Fruit fly (Drosophila melanogaster): ENCODE results near the gene Atg4b.
A peak's percentile ranks its signal among the peaks of the same experiment; 100 is the strongest.

The Atg4b gene

DNA sequence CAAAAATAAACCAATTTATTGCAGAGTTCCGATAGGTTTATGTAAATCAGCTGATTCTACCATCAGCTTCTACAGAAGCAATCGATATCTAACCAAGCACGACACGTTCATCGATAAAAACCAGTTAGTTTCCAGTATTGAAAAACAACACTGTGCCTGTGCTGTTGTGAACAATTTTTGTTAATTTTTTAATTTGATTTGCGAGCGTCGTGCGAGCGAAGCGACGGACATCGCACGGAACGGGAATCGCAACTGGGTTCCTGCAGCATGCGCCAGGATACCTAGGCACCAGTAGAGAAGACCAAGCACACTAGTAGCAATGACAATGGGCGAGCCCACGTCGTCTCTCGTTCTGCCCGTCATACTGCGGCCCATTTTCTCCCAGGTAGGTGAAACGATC lies 15.1 kb upstream of the Atg4b start, which contains the start of the genes Ccm3 and CG6136 (continued):
- TF ChIP-seq crol (GFP tag; IDR thresholded peaks at IDR 0.05) = no peak
- TF ChIP-seq hth (optimal IDR thresholded peaks at IDR 0.05) = no peak
- no peak for TF ChIP-seq Hr78 (GFP tag; optimal IDR thresholded peaks at IDR 0.05)
- no peak for TF ChIP-seq ase (GFP tag; IDR thresholded peaks at IDR 0.05)
- peak; percentile 88 for TF ChIP-seq CG16813 (GFP tag; IDR thresholded peaks at IDR 0.05; ENCODE audit: partially characterized antibody)
- TF ChIP-seq CG10543 (GFP tag; optimal IDR thresholded peaks at IDR 0.05) = no peak
- peak; percentile 75 for TF ChIP-seq Dbx (GFP tag; IDR thresholded peaks at IDR 0.05)
- TF ChIP-seq ham (GFP tag; IDR thresholded peaks at IDR 0.05) = no peak
- TF ChIP-seq corto (GFP tag; optimal IDR thresholded peaks at IDR 0.05) = no peak
- peak; percentile 56; the same call in 1 of the 2 replicates for TF ChIP-seq slbo (GFP tag; IDR thresholded peaks at IDR 0.05)
- TF ChIP-seq CG10654 (GFP tag; optimal IDR thresholded peaks at IDR 0.05) = peak; percentile 21
- TF ChIP-seq toy (GFP tag; IDR thresholded peaks at IDR 0.05) = no peak
- TF ChIP-seq PHDP (tag; optimal IDR thresholded peaks at IDR 0.05) = peak; percentile 28
- TF ChIP-seq gsb (GFP tag; IDR thresholded peaks at IDR 0.05) = 0 out of 2 replicates have a peak, but pooled peaks have one; percentile 30
- peak; percentile 77 for TF ChIP-seq CG2129 (GFP tag; IDR thresholded peaks at IDR 0.05; ENCODE audit: partially characterized antibody)
- no peak for TF ChIP-seq NC2α (GFP tag; optimal IDR thresholded peaks at IDR 0.05)
- TF ChIP-seq Oaz (GFP tag; IDR thresholded peaks at IDR 0.05) = no peak
- peak; percentile 91 for TF ChIP-seq HLH4C (GFP tag; IDR thresholded peaks at IDR 0.05; ENCODE audit: partially characterized antibody)
- TF ChIP-seq Hr39 (optimal IDR thresholded peaks at IDR 0.05) = peak; percentile 64
- TF ChIP-seq Dll (GFP tag; IDR thresholded peaks at IDR 0.05; ENCODE audit: partially characterized antibody) = peak; percentile 91
- TF ChIP-seq Max (GFP tag; optimal IDR thresholded peaks at IDR 0.05) = peak; percentile 59
- TF ChIP-seq CG8290 (GFP tag; optimal IDR thresholded peaks at IDR 0.05) = no peak
- TF ChIP-seq CG8290 (tag; optimal IDR thresholded peaks at IDR 0.05) = peak in 1 of 2 experiments; percentile 69
- no peak for TF ChIP-seq ken (GFP tag; IDR thresholded peaks at IDR 0.05)
- TF ChIP-seq Poxn (GFP tag; IDR thresholded peaks at IDR 0.05) = no peak
- TF ChIP-seq CG17186 (GFP tag; optimal IDR thresholded peaks at IDR 0.05) = peak; percentile 52
- peak; percentile 44; the same call in 1 of the 2 replicates for TF ChIP-seq CG11247 (GFP tag; IDR thresholded peaks at IDR 0.05)
- no peak for TF ChIP-seq pum (GFP tag; optimal IDR thresholded peaks at IDR 0.05)
- TF ChIP-seq nerfin-1 (tag; optimal IDR thresholded peaks at IDR 0.05) = peak; percentile 4
- TF ChIP-seq CG18764 (GFP tag; optimal IDR thresholded peaks at IDR 0.05) = peak; percentile 10
- peak; percentile 12 for TF ChIP-seq shn (GFP tag; optimal IDR thresholded peaks at IDR 0.05)
- no peak for TF ChIP-seq tio (GFP tag; optimal IDR thresholded peaks at IDR 0.05)
- peak; percentile 64 for TF ChIP-seq Myb (GFP tag; optimal IDR thresholded peaks at IDR 0.05)
- peak; percentile 86 for TF ChIP-seq hb (GFP tag; IDR thresholded peaks at IDR 0.05; ENCODE audit: partially characterized antibody)
- no peak for TF ChIP-seq Nf-YB (GFP tag; optimal IDR thresholded peaks at IDR 0.05)
- TF ChIP-seq CG14710 (tag; optimal IDR thresholded peaks at IDR 0.05) = peak; percentile 38
- no peak for TF ChIP-seq CG31388 (GFP tag; optimal IDR thresholded peaks at IDR 0.05)
- TF ChIP-seq Chrac-16 (GFP tag; optimal IDR thresholded peaks at IDR 0.05) = no peak
- TF ChIP-seq h (optimal IDR thresholded peaks at IDR 0.05) = no peak
- TF ChIP-seq CG9932 (GFP tag; IDR thresholded peaks at IDR 0.05) = peak; percentile 81
- peak; percentile 16 for TF ChIP-seq CG12391 (tag; optimal IDR thresholded peaks at IDR 0.05)
- peak; percentile 68 for TF ChIP-seq B-H2 (GFP tag; optimal IDR thresholded peaks at IDR 0.05)
- TF ChIP-seq CG11504 (tag; optimal IDR thresholded peaks at IDR 0.05) = no peak
- TF ChIP-seq MTF-1 (GFP tag; optimal IDR thresholded peaks at IDR 0.05; ENCODE audit: borderline replicate concordance) = peak; percentile 14
- TF ChIP-seq Fer1 (GFP tag; optimal IDR thresholded peaks at IDR 0.05) = peak; percentile 65
- TF ChIP-seq CG17802 (tag; optimal IDR thresholded peaks at IDR 0.05) = no peak
- TF ChIP-seq dimm (GFP tag; IDR thresholded peaks at IDR 0.05) = no peak
- TF ChIP-seq CrebB (tag; optimal IDR thresholded peaks at IDR 0.05) = peak; percentile 21
- no peak for TF ChIP-seq Bdp1 (GFP tag; optimal IDR thresholded peaks at IDR 0.05)
- no peak for TF ChIP-seq Ssrp (tag; optimal IDR thresholded peaks at IDR 0.05)
- peak; percentile 36 for TF ChIP-seq unpg (GFP tag; optimal IDR thresholded peaks at IDR 0.05)
- TF ChIP-seq CG8944 (GFP tag; optimal IDR thresholded peaks at IDR 0.05) = no peak
